Worm (Caenorhabditis elegans): ENCODE results near the gene Y39B6A.25.
A peak's percentile ranks its signal among the peaks of the same experiment; 100 is the strongest.

The Y39B6A.25 gene

ce11 chrV:19026163-19026562 lies at the start of gene Y39B6A.25:
Gene Y39B6A.25 (plus strand): TSS chrV:19026463.
- TF ChIP-seq aly-1 (tag; optimal IDR thresholded peaks at IDR 0.05) (no peak), hmg-4 (GFP tag; optimal IDR thresholded peaks at IDR 0.05) (no peak), B0310.2 (tag; optimal IDR thresholded peaks at IDR 0.05) (no peak)

ce11 chrV:18976539-18976938 lies 49.7 kb upstream of the Y39B6A.25 start:
- TF ChIP-seq scrt-1 (GFP tag; IDR thresholded peaks at IDR 0.05), result no peak
- TF ChIP-seq hnd-1 (tag; optimal IDR thresholded peaks at IDR 0.05), result no peak
- no peak for TF ChIP-seq B0310.2 (tag; optimal IDR thresholded peaks at IDR 0.05)
- no peak for TF ChIP-seq aly-1 (tag; optimal IDR thresholded peaks at IDR 0.05)
- TF ChIP-seq tbx-37 (GFP tag; conservative IDR thresholded peaks at IDR 0.05), result no peak
- TF ChIP-seq tbx-11 (GFP tag; IDR thresholded peaks at IDR 0.05), result no peak
- no peak for TF ChIP-seq F13C5.2 (tag; optimal IDR thresholded peaks at IDR 0.05)
- no peak for TF ChIP-seq tra-4 (tag; optimal IDR thresholded peaks at IDR 0.05)
- no peak for TF ChIP-seq ama-1 (optimal IDR thresholded peaks at IDR 0.05)
- no peak for TF ChIP-seq ceh-13 (GFP tag; optimal IDR thresholded peaks at IDR 0.05)

- TF ChIP-seq ama-1 (optimal IDR thresholded peaks at IDR 0.05) (no peak), tbx-11 (GFP tag; IDR thresholded peaks at IDR 0.05) (no peak), ceh-13 (GFP tag; optimal IDR thresholded peaks at IDR 0.05) (no peak), F13C5.2 (tag; optimal IDR thresholded peaks at IDR 0.05) (no peak), ceh-36 (tag; optimal IDR thresholded peaks at IDR 0.05) (no peak), hmg-4 (GFP tag; optimal IDR thresholded peaks at IDR 0.05) (no peak), tra-4 (tag; optimal IDR thresholded peaks at IDR 0.05) (no peak), B0310.2 (tag; optimal IDR thresholded peaks at IDR 0.05) (no peak), hnd-1 (tag; optimal IDR thresholded peaks at IDR 0.05) (no peak), scrt-1 (GFP tag; IDR thresholded peaks at IDR 0.05) (no peak), aly-1 (tag; optimal IDR thresholded peaks at IDR 0.05) (no peak), sea-1 (GFP tag; conservative IDR thresholded peaks at IDR 0.05) (no peak), flt-1 (GFP tag; IDR thresholded peaks at IDR 0.05) (no peak), ets-7 (tag; optimal IDR thresholded peaks at IDR 0.05) (no peak), tbx-37 (GFP tag; conservative IDR thresholded peaks at IDR 0.05) (no peak), pes-1 (GFP tag; IDR thresholded peaks at IDR 0.05) (no peak), hmbx-1 (tag; optimal IDR thresholded peaks at IDR 0.05) (no peak)
Observed at ce11 chrV:18977876-18978275, 48.4 kb upstream of the Y39B6A.25 start, which contains the start of gene Y39B6A.41. Gene Y39B6A.41 (minus strand): TSS chrV:18977976.

ce11 chrV:18978301-18978700 lies 48.0 kb upstream of the Y39B6A.25 start:
- TF ChIP-seq aly-1 (tag; optimal IDR thresholded peaks at IDR 0.05) (no peak), ama-1 (optimal IDR thresholded peaks at IDR 0.05) (no peak), tra-4 (tag; optimal IDR thresholded peaks at IDR 0.05) (no peak), ets-7 (tag; optimal IDR thresholded peaks at IDR 0.05) (no peak), sea-1 (GFP tag; conservative IDR thresholded peaks at IDR 0.05) (no peak), flt-1 (GFP tag; IDR thresholded peaks at IDR 0.05) (no peak), B0310.2 (tag; optimal IDR thresholded peaks at IDR 0.05) (no peak), tbx-11 (GFP tag; IDR thresholded peaks at IDR 0.05) (no peak), tbx-37 (GFP tag; conservative IDR thresholded peaks at IDR 0.05) (no peak), hmg-4 (GFP tag; optimal IDR thresholded peaks at IDR 0.05) (no peak), hnd-1 (tag; optimal IDR thresholded peaks at IDR 0.05) (no peak), F13C5.2 (tag; optimal IDR thresholded peaks at IDR 0.05) (no peak), ceh-13 (GFP tag; optimal IDR thresholded peaks at IDR 0.05) (no peak), scrt-1 (GFP tag; IDR thresholded peaks at IDR 0.05) (no peak), pes-1 (GFP tag; IDR thresholded peaks at IDR 0.05) (no peak), ceh-36 (tag; optimal IDR thresholded peaks at IDR 0.05) (no peak), hmbx-1 (tag; optimal IDR thresholded peaks at IDR 0.05) (no peak)

- TF ChIP-seq tbx-37 (GFP tag; conservative IDR thresholded peaks at IDR 0.05) (0 out of 2 replicates have a peak, but pooled peaks have one; percentile 16), pes-1 (GFP tag; IDR thresholded peaks at IDR 0.05) (peak; percentile 60)
Observed at ce11 chrV:18980091-18980490, 46.2 kb upstream of the Y39B6A.25 start.

ce11 chrV:18980980-18981529 lies 45.2 kb upstream of the Y39B6A.25 start, which contains the start of the genes mrps-35 and sws-1:
Gene mrps-35 (plus strand): TSS chrV:18981306.
Gene sws-1 (minus strand): TSS chrV:18981479.
- TF ChIP-seq sea-1 (GFP tag; conservative IDR thresholded peaks at IDR 0.05) (0 out of 2 replicates have a peak, but pooled peaks have one; percentile 26), tbx-37 (GFP tag; conservative IDR thresholded peaks at IDR 0.05) (peak; percentile 87), tbx-11 (GFP tag; IDR thresholded peaks at IDR 0.05) (no peak), scrt-1 (GFP tag; IDR thresholded peaks at IDR 0.05) (no peak), aly-1 (tag; optimal IDR thresholded peaks at IDR 0.05) (no peak), flt-1 (GFP tag; IDR thresholded peaks at IDR 0.05) (no peak), pes-1 (GFP tag; IDR thresholded peaks at IDR 0.05) (peak; percentile 70), ets-7 (tag; optimal IDR thresholded peaks at IDR 0.05) (peak; percentile 8), hmbx-1 (tag; optimal IDR thresholded peaks at IDR 0.05) (no peak)

ce11 chrV:18981736-18982135 lies 44.5 kb upstream of the Y39B6A.25 start:
- TF ChIP-seq hmbx-1 (tag; optimal IDR thresholded peaks at IDR 0.05) (no peak), ceh-13 (GFP tag; optimal IDR thresholded peaks at IDR 0.05) (no peak), ama-1 (optimal IDR thresholded peaks at IDR 0.05) (no peak), ceh-36 (tag; optimal IDR thresholded peaks at IDR 0.05) (no peak), pes-1 (GFP tag; IDR thresholded peaks at IDR 0.05) (no peak), scrt-1 (GFP tag; IDR thresholded peaks at IDR 0.05) (no peak), hmg-4 (GFP tag; optimal IDR thresholded peaks at IDR 0.05) (no peak), ets-7 (tag; optimal IDR thresholded peaks at IDR 0.05) (no peak), tbx-37 (GFP tag; conservative IDR thresholded peaks at IDR 0.05) (no peak), tbx-11 (GFP tag; IDR thresholded peaks at IDR 0.05) (no peak), tra-4 (tag; optimal IDR thresholded peaks at IDR 0.05) (no peak), aly-1 (tag; optimal IDR thresholded peaks at IDR 0.05) (no peak), hnd-1 (tag; optimal IDR thresholded peaks at IDR 0.05) (no peak)

ce11 chrV:18986103-18986502 lies 40.2 kb upstream of the Y39B6A.25 start:
- TF ChIP-seq F13C5.2 (tag; optimal IDR thresholded peaks at IDR 0.05) (no peak), ama-1 (optimal IDR thresholded peaks at IDR 0.05) (no peak), hmbx-1 (tag; optimal IDR thresholded peaks at IDR 0.05) (no peak), aly-1 (tag; optimal IDR thresholded peaks at IDR 0.05) (no peak), ceh-13 (GFP tag; optimal IDR thresholded peaks at IDR 0.05) (no peak), pes-1 (GFP tag; IDR thresholded peaks at IDR 0.05) (no peak), hnd-1 (tag; optimal IDR thresholded peaks at IDR 0.05) (no peak), hmg-4 (GFP tag; optimal IDR thresholded peaks at IDR 0.05) (no peak), tra-4 (tag; optimal IDR thresholded peaks at IDR 0.05) (no peak), B0310.2 (tag; optimal IDR thresholded peaks at IDR 0.05) (no peak), sea-1 (GFP tag; conservative IDR thresholded peaks at IDR 0.05) (no peak), flt-1 (GFP tag; IDR thresholded peaks at IDR 0.05) (no peak), ceh-36 (tag; optimal IDR thresholded peaks at IDR 0.05) (no peak), ets-7 (tag; optimal IDR thresholded peaks at IDR 0.05) (no peak), tbx-37 (GFP tag; conservative IDR thresholded peaks at IDR 0.05) (no peak), tbx-11 (GFP tag; IDR thresholded peaks at IDR 0.05) (no peak), scrt-1 (GFP tag; IDR thresholded peaks at IDR 0.05) (no peak)

Data from whole organism, early embryonic.